Fruit fly (Drosophila melanogaster): ENCODE measurements around the gene Clk.
A peak's percentile ranks its signal among the peaks of the same experiment; 100 is the strongest.

The Clk gene

DNA sequence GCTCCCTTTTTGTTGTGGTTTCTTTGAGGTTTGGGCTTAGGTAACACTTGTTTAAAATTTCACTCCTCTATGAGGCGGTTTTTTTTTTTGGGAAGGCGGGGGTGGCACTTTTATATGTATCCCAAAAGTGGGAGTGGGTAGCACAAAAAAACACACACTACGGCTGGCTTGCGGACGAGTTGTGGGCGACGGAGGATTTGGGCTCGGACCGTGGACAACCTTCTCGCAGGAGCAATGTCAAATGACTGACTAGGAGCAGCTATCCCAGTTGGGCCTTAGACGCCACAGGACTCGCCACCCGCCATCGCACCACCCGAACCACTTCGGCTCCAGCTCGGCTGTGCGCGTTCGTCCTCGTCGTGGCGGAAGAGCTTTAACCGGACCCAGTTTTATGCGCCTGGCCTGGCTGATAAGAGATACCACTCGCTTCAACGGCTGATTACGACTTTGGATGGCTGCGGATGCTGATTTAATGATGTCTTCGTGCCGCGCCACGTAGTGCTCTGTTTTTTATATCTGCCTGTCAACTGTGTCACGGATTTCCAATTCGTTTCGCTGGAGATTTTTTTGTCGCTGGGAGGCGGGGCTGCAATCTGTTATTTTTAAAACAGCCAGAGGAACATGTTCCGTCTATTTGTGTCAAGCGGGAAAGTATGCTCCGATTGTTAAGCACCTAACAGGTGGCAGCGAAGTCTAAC is 57.4 kb downstream of the Clk start, which contains the start of gene Ank2:
TSS of gene Ank2 (minus strand) at position 533 of the 698 bp plus-strand sequence.
- TF ChIP-seq CG11617 (GFP tag; optimal IDR thresholded peaks at IDR 0.05) (no peak), CG1620 (GFP tag; optimal IDR thresholded peaks at IDR 0.05) (no peak), Clk (GFP tag; optimal IDR thresholded peaks at IDR 0.05) (no peak), cic (GFP tag; optimal IDR thresholded peaks at IDR 0.05) (no peak), CG33017 (tag; optimal IDR thresholded peaks at IDR 0.05) (no peak), tj (GFP tag; optimal IDR thresholded peaks at IDR 0.05) (no peak)

DNA sequence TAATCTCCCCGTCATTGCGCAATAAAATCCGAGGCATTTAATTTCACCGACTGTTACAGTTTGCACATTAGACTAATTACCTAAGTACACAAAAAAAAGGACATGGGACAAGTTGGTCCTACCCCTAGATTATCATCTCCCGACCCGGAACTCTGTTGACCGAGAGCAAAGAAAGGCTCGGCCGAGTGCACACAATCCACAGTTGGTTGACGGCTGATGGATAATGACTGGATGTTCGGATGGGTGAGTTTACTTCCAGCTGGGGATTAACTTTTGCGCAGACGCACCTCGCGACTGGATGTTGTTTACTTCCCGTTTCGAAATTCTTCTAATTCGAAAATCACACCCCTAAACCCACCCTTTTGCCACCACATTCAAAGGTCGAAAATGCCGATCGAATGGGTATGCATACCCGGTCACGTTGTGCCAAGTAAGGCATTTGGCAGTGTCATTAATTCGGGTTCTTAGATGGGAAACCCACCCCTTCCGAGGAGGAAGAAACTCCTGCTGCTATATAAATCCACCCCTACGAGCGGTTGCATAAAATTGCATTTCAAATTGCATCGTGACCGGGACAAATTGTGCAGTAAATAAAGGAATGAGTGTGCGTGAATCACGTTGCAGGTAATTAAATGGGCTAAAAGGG is 61.0 kb downstream of the Clk start:
- TF ChIP-seq CG12768 (GFP tag; optimal IDR thresholded peaks at IDR 0.05): no peak
- no peak for TF ChIP-seq Mnt (GFP tag; optimal IDR thresholded peaks at IDR 0.05)
- no peak for TF ChIP-seq kay (GFP tag; ENCODE audit: borderline replicate concordance)
- no peak for TF ChIP-seq CG5204 (GFP tag; optimal IDR thresholded peaks at IDR 0.05)
- no peak for TF ChIP-seq cic (GFP tag; optimal IDR thresholded peaks at IDR 0.05)
- TF ChIP-seq CG7101 (tag; optimal IDR thresholded peaks at IDR 0.05): no peak
- TF ChIP-seq bab1 (GFP tag; optimal IDR thresholded peaks at IDR 0.05): no peak
- TF ChIP-seq CG11617 (GFP tag; optimal IDR thresholded peaks at IDR 0.05): no peak
- no peak for TF ChIP-seq CG1620 (GFP tag; optimal IDR thresholded peaks at IDR 0.05)
- TF ChIP-seq Crg-1 (GFP tag; optimal IDR thresholded peaks at IDR 0.05): no peak

DNA sequence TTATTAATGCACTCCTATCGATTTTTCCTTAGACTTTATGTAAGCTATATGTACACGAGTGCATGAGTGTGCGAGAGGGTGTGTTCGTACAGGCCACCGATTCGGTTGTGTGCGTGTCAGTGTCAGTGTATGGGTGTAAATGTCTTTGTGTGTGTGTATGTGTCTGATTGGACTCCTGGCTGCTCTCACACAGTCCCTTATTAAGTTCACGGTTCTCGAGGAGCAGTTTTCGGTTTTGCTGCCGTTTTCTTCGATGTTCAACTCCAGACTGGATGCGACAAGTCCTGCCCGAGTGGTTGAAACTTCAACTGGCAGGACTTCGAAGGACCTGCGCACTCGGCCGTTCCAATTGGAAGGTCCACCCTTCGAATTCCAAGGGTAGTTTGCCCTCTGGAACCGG is 62.0 kb downstream of the Clk start:
- TF ChIP-seq pad (GFP tag; optimal IDR thresholded peaks at IDR 0.05): peak; percentile 12
- no peak for TF ChIP-seq Clk (GFP tag; optimal IDR thresholded peaks at IDR 0.05)
